Fruit fly (Drosophila melanogaster): ENCODE measurements around the gene Dpm1.

- TF ChIP-seq CG11617 (GFP tag; optimal IDR thresholded peaks at IDR 0.05): no peak
- no peak for TF ChIP-seq CG12768 (GFP tag; optimal IDR thresholded peaks at IDR 0.05)
- no peak for TF ChIP-seq CG5204 (GFP tag; optimal IDR thresholded peaks at IDR 0.05)
- no peak for TF ChIP-seq Crg-1 (GFP tag; optimal IDR thresholded peaks at IDR 0.05)
- TF ChIP-seq kay (GFP tag; ENCODE audit: borderline replicate concordance): no peak
- no peak for TF ChIP-seq bab1 (GFP tag; optimal IDR thresholded peaks at IDR 0.05)
- no peak for TF ChIP-seq tj (GFP tag; optimal IDR thresholded peaks at IDR 0.05)
- TF ChIP-seq Clk (GFP tag; optimal IDR thresholded peaks at IDR 0.05): no peak
- TF ChIP-seq CG33017 (tag; optimal IDR thresholded peaks at IDR 0.05): no peak
Measured at dm6 chr2L:19512184-19512583, 14.0 kb downstream of the Dpm1 start.

Data from whole organism, adult.